Worm (Caenorhabditis elegans): ENCODE measurements around the gene pudl-1.

DNA sequence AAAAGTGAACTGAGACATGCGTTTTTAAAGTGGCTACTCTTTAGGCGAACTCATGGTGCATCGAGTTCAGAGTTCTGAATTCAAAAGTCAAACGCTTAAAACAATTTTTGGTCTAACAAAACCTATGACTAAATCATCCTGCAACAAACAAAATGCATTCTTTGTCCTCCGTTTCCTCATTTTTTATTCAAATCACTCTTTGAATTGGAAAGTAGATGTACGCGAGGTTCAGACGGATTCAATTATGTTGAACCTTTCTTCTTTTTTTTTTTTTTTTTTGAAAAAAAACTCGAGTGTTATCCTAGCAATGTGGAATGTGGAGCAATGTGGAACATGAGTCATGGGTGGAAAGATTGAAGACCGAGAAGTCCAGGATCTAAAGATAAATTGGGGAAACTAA is 26.0 kb downstream of the pudl-1 start:
- TF ChIP-seq nhr-28 (tag; optimal IDR thresholded peaks at IDR 0.05) (no peak), pag-3 (tag; optimal IDR thresholded peaks at IDR 0.05; ENCODE audit: borderline replicate concordance, insufficient read depth) (no peak), alr-1 (tag; optimal IDR thresholded peaks at IDR 0.05; ENCODE audit: borderline replicate concordance) (no peak), unc-62 (GFP tag; optimal IDR thresholded peaks at IDR 0.05) (no peak), fos-1 (tag; optimal IDR thresholded peaks at IDR 0.05) (no peak), nhr-12 (tag; optimal IDR thresholded peaks at IDR 0.05) (no peak), unc-30 (tag; optimal IDR thresholded peaks at IDR 0.05) (no peak), jun-1 (tag; optimal IDR thresholded peaks at IDR 0.05) (no peak), rnt-1 (tag; optimal IDR thresholded peaks at IDR 0.05) (no peak), lin-15B (tag; optimal IDR thresholded peaks at IDR 0.05) (no peak)

All from whole organism, L1 larva.